Fruit fly (Drosophila melanogaster) whole organism, embryonic: ENCODE measurements around the gene Shc.
A peak's percentile ranks its signal among the peaks of the same experiment; 100 is the strongest.

ENCODE experiments used
- Abd-B ChIP-seq: fragments of 200-800 bp; sonication (Bioruptor generic); optimal IDR thresholded peaks from 2 replicates; lab custom pipeline; 2018; ENCODE audit warnings: missing biosample characterization, mild to moderate bottlenecking, missing genetic modification characterization, moderate library complexity
- B-H2 ChIP-seq: fragments of 200-800 bp; sonication (Bioruptor generic); optimal IDR thresholded peaks from 2 replicates; lab custom pipeline; 2018; ENCODE audit warnings: missing biosample characterization, mild to moderate bottlenecking, missing genetic modification characterization
- CG10274 ChIP-seq: fragments of 200-800 bp; sonication (Bioruptor generic); optimal IDR thresholded peaks from 3 replicates; lab custom pipeline; 2017; ENCODE audit warnings: missing biosample characterization, mild to moderate bottlenecking, missing genetic modification characterization
- CG10543 ChIP-seq: fragments of 200-800 bp; sonication (Bioruptor generic); optimal IDR thresholded peaks from 3 replicates; lab custom pipeline; 2017; ENCODE audit warnings: missing biosample characterization, mild to moderate bottlenecking, missing genetic modification characterization, moderate library complexity
- CG10979 ChIP-seq: fragments of 200-800 bp; sonication (Bioruptor generic); optimal IDR thresholded peaks from 2 replicates; lab custom pipeline; 2018; ENCODE audit warnings: missing biosample characterization, mild to moderate bottlenecking, missing genetic modification characterization, moderate library complexity
- CG17912 ChIP-seq: fragments of 200-800 bp; sonication (Bioruptor generic); optimal IDR thresholded peaks from 2 replicates; lab custom pipeline; 2018; ENCODE audit warnings: missing biosample characterization, mild to moderate bottlenecking, missing genetic modification characterization
- CG18011 ChIP-seq: fragments of 200-800 bp; sonication (Bioruptor generic); optimal IDR thresholded peaks from 2 replicates; lab custom pipeline; 2017; ENCODE audit warnings: missing biosample characterization, missing genetic modification characterization, mild to moderate bottlenecking, moderate library complexity, missing genotype
- CG18476 ChIP-seq: fragments of 200-800 bp; sonication (Bioruptor generic); optimal IDR thresholded peaks from 2 replicates; lab custom pipeline; 2016; ENCODE audit warnings: missing biosample characterization, mild to moderate bottlenecking, missing genetic modification characterization
- CG34422 ChIP-seq: fragments of 200-800 bp; sonication (Bioruptor generic); IDR thresholded peaks from 3 replicates; pipeline ENCODE4 v1.3.6; 2022; ENCODE audit warnings: missing biosample characterization, missing genetic modification characterization
- CG4707 ChIP-seq: fragments of 200-800 bp; sonication (Bioruptor generic); optimal IDR thresholded peaks from 2 replicates; lab custom pipeline; 2018; ENCODE audit warnings: missing biosample characterization, mild to moderate bottlenecking, missing genetic modification characterization, moderate library complexity
- CG6175 ChIP-seq: fragments of 200-800 bp; sonication (Bioruptor generic); IDR thresholded peaks from 3 replicates; pipeline ENCODE4 v1.3.6; 2022; ENCODE audit warnings: missing biosample characterization, missing genetic modification characterization
- CG6765 ChIP-seq: fragments of 200-800 bp; sonication (Bioruptor generic); optimal IDR thresholded peaks from 3 replicates; lab custom pipeline; 2017; ENCODE audit warnings: missing biosample characterization, mild to moderate bottlenecking, missing genetic modification characterization
- CG7271 ChIP-seq: fragments of 200-800 bp; sonication (Bioruptor generic); optimal IDR thresholded peaks from 2 replicates; lab custom pipeline; 2018; ENCODE audit warnings: missing biosample characterization, mild to moderate bottlenecking, missing genetic modification characterization, moderate library complexity
- CG7987 ChIP-seq: fragments of 200-800 bp; sonication (Bioruptor generic); optimal IDR thresholded peaks from 2 replicates; lab custom pipeline; 2018; ENCODE audit warnings: missing biosample characterization, mild to moderate bottlenecking, missing genetic modification characterization, moderate library complexity
- CG8478 ChIP-seq: fragments of >200 bp; optimal IDR thresholded peaks from 2 replicates; lab custom pipeline; 2018
- Deaf1 ChIP-seq: fragments of 200-800 bp; optimal IDR thresholded peaks from 3 replicates; lab custom pipeline; 2019; ENCODE audit warnings: missing biosample characterization, mild to moderate bottlenecking, missing genetic modification characterization, moderate library complexity
- Doc3 ChIP-seq: fragments of 200-800 bp; sonication (Bioruptor generic); IDR thresholded peaks from 3 replicates; pipeline ENCODE4 v1.3.6; 2022; ENCODE audit warnings: missing biosample characterization, missing genetic modification characterization; ENCODE audit not compliant: partially characterized antibody
- Drgx ChIP-seq: fragments of 200-800 bp; sonication (Bioruptor generic); IDR thresholded peaks from 2 replicates; pipeline ENCODE4 v1.3.6; 2022; ENCODE audit warnings: missing biosample characterization, missing genetic modification characterization
- Hsf ChIP-seq: fragments of 200-800 bp; sonication (Bioruptor generic); optimal IDR thresholded peaks from 3 replicates; lab custom pipeline; 2016; ENCODE audit warnings: missing biosample characterization, missing genetic modification characterization
- MTF-1 ChIP-seq: fragments of 200-800 bp; sonication (Bioruptor generic); optimal IDR thresholded peaks from 2 replicates; lab custom pipeline; 2018; ENCODE audit warnings: missing biosample characterization, mild to moderate bottlenecking, missing genetic modification characterization, borderline replicate concordance
- Med ChIP-seq: fragments of 200-800 bp; sonication (Bioruptor generic); peaks from one replicate; lab custom pipeline; 2016; ENCODE audit warnings: missing biosample characterization, missing genetic modification characterization, mild to moderate bottlenecking, inconsistent platforms, moderate library complexity
- Nf-YC ChIP-seq: fragments of 200-800 bp; optimal IDR thresholded peaks from 3 replicates; lab custom pipeline; 2019; ENCODE audit warnings: missing biosample characterization, mild to moderate bottlenecking, missing genetic modification characterization, moderate library complexity
- PHDP ChIP-seq: fragments of 200-800 bp; sonication (Bioruptor generic); optimal IDR thresholded peaks from 3 replicates; lab custom pipeline; 2018; ENCODE audit warnings: missing biosample characterization, mild to moderate bottlenecking, missing genetic modification characterization, moderate library complexity
- Pdp1 ChIP-seq, 2 experiments: fragments of 200-800 bp; sonication (Bioruptor generic); optimal IDR thresholded peaks; 3 replicates each; lab custom pipeline; 2016; ENCODE audit warnings: missing biosample characterization in 2 of 2, missing genetic modification characterization in 2 of 2, mild to moderate bottlenecking in 1 of 2, moderate library complexity in 1 of 2
- Sox100B ChIP-seq: fragments of 200-800 bp; sonication (Bioruptor generic); optimal IDR thresholded peaks from 3 replicates; lab custom pipeline; 2018; ENCODE audit warnings: missing biosample characterization, mild to moderate bottlenecking, missing genetic modification characterization
- TFAM ChIP-seq: fragments of 200-800 bp; sonication (Bioruptor generic); optimal IDR thresholded peaks from 2 replicates; lab custom pipeline; 2017; ENCODE audit warnings: missing biosample characterization, missing genetic modification characterization, inconsistent platforms
- Usf ChIP-seq: fragments of 200-800 bp; sonication (Bioruptor generic); optimal IDR thresholded peaks from 2 replicates; lab custom pipeline; 2017; ENCODE audit warnings: missing genotype, missing biosample characterization, missing genetic modification characterization
- ato ChIP-seq: fragments of 200-800 bp; sonication (Bioruptor generic); IDR thresholded peaks from 2 replicates; pipeline ENCODE4 v1.3.6; 2022; ENCODE audit warnings: missing biosample characterization, missing genetic modification characterization; ENCODE audit not compliant: partially characterized antibody
- cato ChIP-seq: fragments of 200-800 bp; sonication (Bioruptor generic); optimal IDR thresholded peaks from 2 replicates; lab custom pipeline; 2016; ENCODE audit warnings: missing biosample characterization, missing genetic modification characterization, borderline replicate concordance
- chinmo ChIP-seq: fragments of 200-800 bp; sonication (Bioruptor generic); IDR thresholded peaks from 4 replicates; pipeline ENCODE4 v1.3.6; 2022; ENCODE audit warnings: missing biosample characterization, missing genetic modification characterization; ENCODE audit not compliant: partially characterized antibody
- chn ChIP-seq: fragments of 200-800 bp; sonication (Bioruptor generic); optimal IDR thresholded peaks from 2 replicates; lab custom pipeline; 2016; ENCODE audit warnings: missing biosample characterization, missing genetic modification characterization
- corto ChIP-seq: fragments of 200-800 bp; sonication (Bioruptor generic); optimal IDR thresholded peaks from 2 replicates; lab custom pipeline; 2016; ENCODE audit warnings: missing biosample characterization, mild to moderate bottlenecking, missing genetic modification characterization, moderate library complexity
- crp ChIP-seq, 2 experiments: fragments of 200-800 bp; sonication (Bioruptor generic); optimal IDR thresholded peaks; 2 replicates in 1 of 2; 3 replicates in 1 of 2; lab custom pipeline; 2017; ENCODE audit warnings: missing biosample characterization in 2 of 2, missing genetic modification characterization in 2 of 2, mild to moderate bottlenecking in 1 of 2, moderate library complexity in 1 of 2
- ewg ChIP-seq: fragments of 200-800 bp; sonication (Bioruptor generic); optimal IDR thresholded peaks from 3 replicates; lab custom pipeline; 2017; ENCODE audit warnings: mild to moderate bottlenecking, missing biosample characterization, missing genetic modification reagents, missing genetic modification characterization
- hb ChIP-seq: fragments of 200-800 bp; sonication (Bioruptor generic); IDR thresholded peaks from 3 replicates; pipeline ENCODE4 v1.3.6; 2022; ENCODE audit warnings: missing biosample characterization, missing genetic modification characterization; ENCODE audit not compliant: partially characterized antibody
- inv ChIP-seq: fragments of 200-800 bp; sonication (Bioruptor generic); IDR thresholded peaks from 2 replicates; pipeline ENCODE4 v1.3.6; 2022; ENCODE audit warnings: missing biosample characterization, missing genetic modification characterization; ENCODE audit not compliant: partially characterized antibody
- nom ChIP-seq: fragments of 200-800 bp; sonication (Bioruptor generic); optimal IDR thresholded peaks from 2 replicates; lab custom pipeline; 2017; ENCODE audit warnings: missing biosample characterization, missing genetic modification characterization, mild to moderate bottlenecking, moderate library complexity, missing genetic modification reagents
- peb ChIP-seq: fragments of 200-800 bp; sonication (Bioruptor generic); IDR thresholded peaks from 2 replicates; pipeline ENCODE4 v1.3.6; 2022; ENCODE audit warnings: missing biosample characterization, missing genetic modification characterization
- rib ChIP-seq: fragments of 200-800 bp; sonication (Bioruptor generic); IDR thresholded peaks from 2 replicates; pipeline ENCODE4 v1.3.6; 2022; ENCODE audit warnings: missing biosample characterization, missing genetic modification characterization
- scrt ChIP-seq: fragments of 200-800 bp; sonication (Bioruptor generic); optimal IDR thresholded peaks from 2 replicates; lab custom pipeline; 2018; ENCODE audit warnings: missing biosample characterization, mild to moderate bottlenecking, missing genetic modification characterization, moderate library complexity
- twi ChIP-seq: fragments of 200-800 bp; optimal IDR thresholded peaks from 2 replicates; lab custom pipeline; 2019; ENCODE audit warnings: missing biosample characterization, mild to moderate bottlenecking, missing genetic modification characterization, moderate library complexity
- zfh2 ChIP-seq: fragments of 200-800 bp; sonication (Bioruptor generic); optimal IDR thresholded peaks from 2 replicates; lab custom pipeline; 2016; ENCODE audit warnings: missing biosample characterization, missing genetic modification characterization

Shc gene

DNA sequence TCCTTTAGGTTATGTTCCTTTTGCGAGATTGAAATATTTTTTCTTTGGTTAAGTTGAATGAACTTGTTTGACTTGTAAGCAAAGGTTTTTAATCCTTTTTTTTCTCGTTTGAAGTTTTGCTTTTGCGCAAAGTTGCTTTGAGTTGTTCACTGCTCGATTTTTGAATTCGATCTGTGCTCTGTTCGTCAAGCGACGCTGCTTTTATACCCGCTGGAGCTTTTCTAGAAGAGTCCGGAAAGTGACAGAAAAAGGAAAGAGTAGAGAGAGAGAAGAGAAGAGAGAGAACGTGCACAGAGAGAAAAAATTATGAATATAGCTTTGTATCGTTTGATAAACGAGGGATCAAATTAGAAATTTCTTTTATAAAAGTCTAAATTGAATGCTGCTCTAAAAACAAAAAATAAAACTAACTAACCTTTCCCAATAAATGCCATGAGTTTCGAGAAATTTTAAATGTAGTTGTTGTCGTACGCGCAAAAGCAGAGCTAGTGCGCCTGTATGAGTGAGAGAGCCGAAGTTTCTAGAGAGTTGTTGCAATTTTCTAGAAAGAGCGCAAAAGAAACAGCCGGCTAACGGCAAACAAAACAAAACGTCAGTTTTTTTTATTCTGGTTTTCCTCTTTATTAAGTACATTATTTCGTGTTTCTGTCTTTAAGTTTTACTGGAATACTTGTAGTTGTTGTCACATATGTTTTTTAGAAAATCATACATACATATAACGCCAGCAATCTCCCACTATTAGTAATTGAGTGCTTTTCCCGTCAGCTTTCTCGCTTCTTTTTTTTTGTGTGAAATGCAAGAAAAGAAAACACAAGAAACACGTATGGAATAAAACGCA, 49.4 kb upstream of the Shc start, which contains the start of gene Hsp26 (continued):
- no peak for TF ChIP-seq hb (GFP tag; lab: Robert Waterston, UW)

- TF ChIP-seq nom (GFP tag; lab: Kevin White, UChicago) (peak; percentile 49), PHDP (tag; lab: Kevin White, UChicago) (no peak), MTF-1 (no peak), CG7987 (GFP tag; lab: Kevin White, UChicago) (no peak), CG18476 (GFP tag; lab: Kevin White, UChicago) (no peak), crp (GFP tag; optimal IDR thresholded peaks at IDR 0.05; lab: Kevin White, UChicago) (peak in 1 of 2 experiments; percentile 39), cato (GFP tag; lab: Kevin White, UChicago) (no peak), scrt (no peak), corto (GFP tag; lab: Kevin White, UChicago) (peak; percentile 47), CG34422 (GFP tag; lab: Robert Waterston, UW) (peak; percentile 60; the same call in 1 of the 3 replicates), ewg (GFP tag; lab: Kevin White, UChicago) (peak; percentile 56), B-H2 (peak; percentile 24), chinmo (GFP tag; lab: Robert Waterston, UW) (no peak), peb (no peak), Drgx (peak; percentile 29; the same call in 1 of the 2 replicates), CG6175 (GFP tag; lab: Robert Waterston, UW) (no peak), Med (peak; percentile 50), TFAM (GFP tag; lab: Kevin White, UChicago) (no peak), Sox100B (GFP tag; lab: Kevin White, UChicago) (no peak), Nf-YC (tag; lab: Kevin White, UChicago) (peak; percentile 34), inv (GFP tag; lab: Robert Waterston, UW) (no peak), rib (GFP tag; lab: Robert Waterston, UW) (no peak), CG10543 (peak; percentile 17), Usf (GFP tag; lab: Kevin White, UChicago) (no peak), twi (tag; lab: Kevin White, UChicago) (peak; percentile 58), zfh2 (GFP tag; lab: Kevin White, UChicago) (no peak), CG10979 (no peak), CG4707 (no peak), Deaf1 (peak; percentile 53), ato (GFP tag; lab: Robert Waterston, UW) (no peak), Hsf (GFP tag; lab: Kevin White, UChicago) (no peak)
Observed at dm6 chr3L:9379484-9380343, 47.1 kb upstream of the Shc start, which contains the start of gene Hsp67Ba. Gene Hsp67Ba, minus strand, starts transcription at chr3L:9379534.

DNA sequence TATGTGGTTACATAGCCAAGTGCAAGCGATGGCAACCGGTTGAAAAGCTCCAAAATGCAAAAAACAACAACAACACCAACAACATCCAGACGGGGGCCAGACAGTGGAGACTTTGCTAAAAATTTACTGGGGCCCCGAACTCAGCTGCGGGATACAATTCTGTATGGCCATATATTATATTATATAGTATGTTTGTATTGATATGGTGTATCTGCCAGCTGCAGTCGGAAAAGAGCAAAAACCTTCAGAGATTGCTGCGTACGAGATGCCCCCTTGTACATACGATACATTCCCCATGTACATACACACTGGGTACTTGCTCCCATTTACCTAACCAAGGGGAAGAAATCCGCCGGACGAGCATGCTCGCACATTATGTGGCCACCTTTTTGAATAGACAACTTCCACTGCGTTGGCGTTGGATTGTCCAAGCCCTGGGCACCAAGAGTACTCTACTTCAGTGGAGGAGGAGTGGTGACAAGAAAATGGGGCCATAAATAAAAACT, 46.4 kb upstream of the Shc start:
- TF ChIP-seq Drgx (peak; percentile 2; the same call in 1 of the 2 replicates), Abd-B (GFP tag; lab: Kevin White, UChicago) (no peak), MTF-1 (no peak), CG18011 (GFP tag; lab: Kevin White, UChicago) (peak; percentile 9), CG17912 (peak; percentile 12), ewg (GFP tag; lab: Kevin White, UChicago) (no peak), Pdp1 (GFP tag; optimal IDR thresholded peaks at IDR 0.05; lab: Kevin White, UChicago) (peak in 1 of 2 experiments; percentile 16), B-H2 (no peak), CG8478 (no peak), CG10274 (no peak), Med (peak; percentile 30), CG7271 (tag; lab: Kevin White, UChicago) (no peak), CG6765 (GFP tag; lab: Kevin White, UChicago) (no peak), Usf (GFP tag; lab: Kevin White, UChicago) (no peak), chn (GFP tag; lab: Kevin White, UChicago) (no peak), Doc3 (GFP tag; lab: Robert Waterston, UW) (0 out of 3 replicates have a peak, but pooled peaks have one; percentile 19), nom (GFP tag; lab: Kevin White, UChicago) (peak; percentile 41)
